Worm (Caenorhabditis elegans) whole organism, L1 larva: ENCODE measurements around the gene chc-1.

Source experiments
- C34B4.2 ChIP-seq: sonication (generic microtip); optimal IDR thresholded peaks from 2 replicates; lab custom pipeline; 2017; ENCODE audit warnings: mild to moderate bottlenecking, missing genetic modification characterization, missing compliant biosample characterization
- Y116A8C.19 ChIP-seq: sonication (generic microtip); optimal IDR thresholded peaks from 2 replicates; lab custom pipeline; 2016; ENCODE audit warnings: missing compliant biosample characterization, missing genetic modification characterization, borderline replicate concordance
- aha-1 ChIP-seq: fragments of 150-350 bp; optimal IDR thresholded peaks from 2 replicates; lab custom pipeline; 2014; ENCODE audit warnings: missing biosample characterization, missing genetic modification characterization
- aly-2 ChIP-seq: fragments of 150-350 bp; optimal IDR thresholded peaks from 2 replicates; lab custom pipeline; 2014; ENCODE audit warnings: missing biosample characterization, missing genetic modification characterization
- ama-1 ChIP-seq: fragments of 150-350 bp; optimal IDR thresholded peaks from 2 replicates; lab custom pipeline; 2014
- blmp-1 ChIP-seq: fragments of 150-350 bp; optimal IDR thresholded peaks from 2 replicates; lab custom pipeline; 2014; ENCODE audit warnings: missing biosample characterization, missing genetic modification characterization
- ceh-63 ChIP-seq: fragments of 200-800 bp; sonication (Bioruptor generic); optimal IDR thresholded peaks from 2 replicates; lab custom pipeline; 2018; ENCODE audit warnings: mild to moderate bottlenecking, missing genetic modification characterization, missing compliant biosample characterization
- ceh-88 ChIP-seq: fragments of 200-800 bp; sonication (Bioruptor generic); IDR thresholded peaks from 2 replicates; pipeline ENCODE4 v1.3.6; 2022; ENCODE audit warnings: missing genetic modification characterization, missing compliant biosample characterization
- ces-1 ChIP-seq: fragments of 150-350 bp; optimal IDR thresholded peaks from 2 replicates; lab custom pipeline; 2014; ENCODE audit warnings: missing biosample characterization, missing genetic modification reagents, missing genetic modification characterization
- dsc-1 ChIP-seq: sonication (generic microtip); optimal IDR thresholded peaks from 2 replicates; lab custom pipeline; 2016; ENCODE audit warnings: mild to moderate bottlenecking, missing genetic modification characterization, missing compliant biosample characterization
- efl-1 ChIP-seq, 4 experiments: fragments of 150-350 bp; optimal IDR thresholded peaks in 3 of 4; peaks in 1 of 4; 1 replicate in 1 of 4; 2 replicates in 3 of 4; lab custom pipeline; 2014; ENCODE audit warnings: missing biosample characterization in 2 of 4, missing genetic modification characterization in 2 of 4, missing genetic modification reagents in 2 of 4
- elt-2 ChIP-seq: sonication (generic microtip); optimal IDR thresholded peaks from 2 replicates; lab custom pipeline; 2016; ENCODE audit warnings: missing genetic modification characterization, mild to moderate bottlenecking, inconsistent platforms, missing compliant biosample characterization, missing genetic modification reagents
- fkh-4 ChIP-seq: sonication (generic microtip); optimal IDR thresholded peaks from 2 replicates; lab custom pipeline; 2016; ENCODE audit warnings: missing compliant biosample characterization, missing genetic modification characterization, borderline replicate concordance
- fkh-8 ChIP-seq: sonication (generic microtip); optimal IDR thresholded peaks from 2 replicates; lab custom pipeline; 2016; ENCODE audit warnings: mild to moderate bottlenecking, missing genetic modification characterization, missing compliant biosample characterization
- grh-1 ChIP-seq: fragments of 200-800 bp; sonication (Bioruptor generic); IDR thresholded peaks from 2 replicates; pipeline ENCODE4 v1.3.6; 2022; ENCODE audit warnings: missing genetic modification reagents, missing genetic modification characterization, missing compliant biosample characterization
- hlh-17 ChIP-seq: fragments of 200-800 bp; sonication (Bioruptor generic); optimal IDR thresholded peaks from 2 replicates; lab custom pipeline; 2018; ENCODE audit warnings: missing genetic modification characterization, mild to moderate bottlenecking, missing compliant biosample characterization, moderate library complexity, borderline replicate concordance
- hlh-4 ChIP-seq: sonication (generic microtip); optimal IDR thresholded peaks from 2 replicates; lab custom pipeline; 2016; ENCODE audit warnings: mild to moderate bottlenecking, missing genetic modification characterization, missing compliant biosample characterization
- hpl-2 ChIP-seq: fragments of 150-350 bp; optimal IDR thresholded peaks from 2 replicates; lab custom pipeline; 2014; ENCODE audit warnings: missing biosample characterization, missing genetic modification reagents, missing genetic modification characterization
- irx-1 ChIP-seq: sonication (generic microtip); optimal IDR thresholded peaks from 2 replicates; lab custom pipeline; 2016; ENCODE audit warnings: missing genetic modification characterization, missing compliant biosample characterization
- jun-1 ChIP-seq: fragments of 150-350 bp; optimal IDR thresholded peaks from 2 replicates; lab custom pipeline; 2014; ENCODE audit warnings: missing biosample characterization, missing genetic modification reagents, missing genetic modification characterization
- lin-13 ChIP-seq: fragments of 150-350 bp; optimal IDR thresholded peaks from 2 replicates; lab custom pipeline; 2014; ENCODE audit warnings: missing biosample characterization, missing genetic modification reagents, missing genetic modification characterization
- lin-14 ChIP-seq: fragments of 200-800 bp; sonication (Bioruptor generic); optimal IDR thresholded peaks from 2 replicates; lab custom pipeline; 2018; ENCODE audit warnings: mild to moderate bottlenecking, missing genetic modification characterization, moderate library complexity, missing compliant biosample characterization
- lin-15B ChIP-seq: fragments of 150-350 bp; sonication (generic microtip); optimal IDR thresholded peaks from 3 replicates; lab custom pipeline; 2014; ENCODE audit warnings: missing biosample characterization, missing genetic modification characterization
- lin-35 ChIP-seq, 2 experiments: fragments of 150-350 bp; optimal IDR thresholded peaks; 2 replicates each; lab custom pipeline; 2014; ENCODE audit warnings: missing biosample characterization in 2 of 2, missing genetic modification characterization in 2 of 2, missing genetic modification reagents in 2 of 2
- lin-39 ChIP-seq: fragments of 150-350 bp; optimal IDR thresholded peaks from 2 replicates; lab custom pipeline; 2014; ENCODE audit warnings: missing biosample characterization, missing genetic modification reagents, missing genetic modification characterization
- lir-3 ChIP-seq: sonication (generic microtip); optimal IDR thresholded peaks from 2 replicates; lab custom pipeline; 2016; ENCODE audit warnings: mild to moderate bottlenecking, missing genetic modification characterization, moderate library complexity, missing compliant biosample characterization; ENCODE audit not compliant: poor library complexity
- lsy-2 ChIP-seq, 2 experiments: fragments of 150-350 bp; optimal IDR thresholded peaks; 2 replicates each; lab custom pipeline; 2014; ENCODE audit warnings: missing biosample characterization in 2 of 2, missing genetic modification characterization in 2 of 2
- mep-1 ChIP-seq: fragments of 150-350 bp; optimal IDR thresholded peaks from 2 replicates; lab custom pipeline; 2014; ENCODE audit warnings: missing biosample characterization, missing genetic modification characterization
- nhr-11 ChIP-seq: fragments of 150-350 bp; optimal IDR thresholded peaks from 2 replicates; lab custom pipeline; 2014; ENCODE audit warnings: missing biosample characterization, missing genetic modification characterization
- nhr-20 ChIP-seq: sonication (generic microtip); optimal IDR thresholded peaks from 2 replicates; lab custom pipeline; 2016; ENCODE audit warnings: mild to moderate bottlenecking, missing genetic modification characterization, missing compliant biosample characterization
- nhr-237 ChIP-seq: fragments of 150-350 bp; optimal IDR thresholded peaks from 2 replicates; lab custom pipeline; 2014; ENCODE audit warnings: missing biosample characterization, missing genetic modification characterization
- nhr-47 ChIP-seq: sonication (generic microtip); optimal IDR thresholded peaks from 2 replicates; lab custom pipeline; 2016; ENCODE audit warnings: mild to moderate bottlenecking, missing genetic modification characterization, moderate library complexity, missing compliant biosample characterization
- nhr-71 ChIP-seq: sonication (generic microtip); optimal IDR thresholded peaks from 2 replicates; lab custom pipeline; 2016; ENCODE audit warnings: mild to moderate bottlenecking, missing genetic modification characterization, moderate library complexity, missing compliant biosample characterization
- nhr-77 ChIP-seq: fragments of 150-350 bp; optimal IDR thresholded peaks from 2 replicates; lab custom pipeline; 2014; ENCODE audit warnings: missing biosample characterization, missing genetic modification characterization
- nhr-85 ChIP-seq: sonication (generic microtip); peaks from one replicate; lab custom pipeline; 2016; ENCODE audit warnings: missing genetic modification characterization, inconsistent platforms, missing compliant biosample characterization
- nhr-90 ChIP-seq: sonication (generic microtip); optimal IDR thresholded peaks from 2 replicates; lab custom pipeline; 2016; ENCODE audit warnings: mild to moderate bottlenecking, missing genetic modification characterization, missing compliant biosample characterization; ENCODE audit not compliant: poor library complexity
- pag-3 ChIP-seq: sonication (generic microtip); optimal IDR thresholded peaks from 2 replicates; lab custom pipeline; 2017; ENCODE audit warnings: missing genetic modification characterization, mild to moderate bottlenecking, missing compliant biosample characterization, antibody characterized with exemption, borderline replicate concordance; ENCODE audit not compliant: insufficient read depth
- pax-3 ChIP-seq: fragments of 200-800 bp; sonication (Bioruptor generic); optimal IDR thresholded peaks from 2 replicates; lab custom pipeline; 2018; ENCODE audit warnings: mild to moderate bottlenecking, missing genetic modification characterization, moderate library complexity, missing compliant biosample characterization
- pqm-1 ChIP-seq: sonication (generic microtip); optimal IDR thresholded peaks from 3 replicates; lab custom pipeline; 2017; ENCODE audit warnings: missing biosample characterization, missing genetic modification characterization
- skn-1 ChIP-seq: fragments of 150-350 bp; optimal IDR thresholded peaks from 2 replicates; lab custom pipeline; 2014; ENCODE audit warnings: missing biosample characterization, missing genetic modification characterization
- snpc-4 ChIP-seq: fragments of 150-350 bp; optimal IDR thresholded peaks from 2 replicates; lab custom pipeline; 2014; ENCODE audit warnings: missing biosample characterization, missing genetic modification characterization
- snu-23 ChIP-seq: sonication (generic microtip); optimal IDR thresholded peaks from 2 replicates; lab custom pipeline; 2016; ENCODE audit warnings: missing genetic modification characterization, missing compliant biosample characterization
- sptf-1 ChIP-seq: fragments of 150-350 bp; optimal IDR thresholded peaks from 2 replicates; lab custom pipeline; 2014; ENCODE audit warnings: missing biosample characterization, missing genetic modification characterization
- sup-37 ChIP-seq: fragments of 200-800 bp; sonication (Bioruptor generic); optimal IDR thresholded peaks from 2 replicates; lab custom pipeline; 2018; ENCODE audit warnings: mild to moderate bottlenecking, missing genetic modification characterization, missing compliant biosample characterization
- swsn-7 ChIP-seq: sonication (generic microtip); optimal IDR thresholded peaks from 2 replicates; lab custom pipeline; 2016; ENCODE audit warnings: missing genetic modification characterization, missing compliant biosample characterization
- unc-130 ChIP-seq: fragments of 150-350 bp; optimal IDR thresholded peaks from 2 replicates; lab custom pipeline; 2017; ENCODE audit warnings: missing biosample characterization, missing genetic modification characterization, inconsistent platforms
- unc-30 ChIP-seq: sonication (generic microtip); optimal IDR thresholded peaks from 2 replicates; lab custom pipeline; 2017; ENCODE audit warnings: missing biosample characterization, missing genetic modification characterization
- unc-86 ChIP-seq: sonication (generic microtip); optimal IDR thresholded peaks from 2 replicates; lab custom pipeline; 2016; ENCODE audit warnings: missing genetic modification characterization, missing compliant biosample characterization
- vab-15 ChIP-seq: sonication (generic microtip); optimal IDR thresholded peaks from 2 replicates; lab custom pipeline; 2017; ENCODE audit warnings: missing genotype, mild to moderate bottlenecking, missing genetic modification characterization, missing compliant biosample characterization
- xbp-1 ChIP-seq: sonication (generic microtip); optimal IDR thresholded peaks from 2 replicates; lab custom pipeline; 2016; ENCODE audit warnings: missing genetic modification characterization, missing compliant biosample characterization

Gene chc-1

ce11 chrIII:10244013-10244412 lies 40.4 kb downstream of the chc-1 start:
- TF ChIP-seq nhr-85 (peak; percentile 56), lir-3 (tag; lab: Kevin White, UChicago) (no peak)

DNA sequence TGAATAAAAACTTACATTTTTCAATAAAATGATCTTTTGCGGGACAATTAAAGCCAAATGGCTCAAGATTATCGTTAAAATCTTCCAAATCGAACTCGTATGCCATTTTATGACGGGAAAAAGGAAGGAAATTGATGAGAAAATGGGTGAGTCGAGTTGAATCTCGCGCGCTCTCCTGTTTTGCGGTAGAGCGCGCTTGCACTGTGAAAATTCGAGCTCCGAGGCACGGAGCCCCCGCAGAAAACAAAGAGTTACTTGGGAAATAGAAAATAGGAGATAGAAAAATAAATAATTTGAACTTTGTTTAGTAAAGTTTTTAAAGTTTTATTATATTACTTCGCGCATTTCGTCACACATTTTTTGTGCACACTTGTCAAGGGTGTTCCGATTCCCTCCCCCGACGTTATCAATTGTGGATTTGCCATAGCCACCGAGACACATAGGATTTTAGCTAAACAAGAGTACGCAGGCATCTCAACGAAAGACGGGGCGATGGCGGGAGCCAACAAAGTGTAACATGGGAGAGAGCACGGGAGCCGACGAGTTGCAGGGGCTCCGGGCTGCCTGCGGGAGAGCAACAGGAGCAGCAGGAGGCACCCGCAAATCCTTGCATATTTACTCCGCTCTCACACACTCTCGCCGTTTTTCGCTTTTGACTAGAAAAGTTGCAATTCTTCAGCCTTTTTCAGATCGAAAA lies 45.0 kb downstream of the chc-1 start, which contains the start of the genes div-1 and cor-1:
div-1 (minus strand) TSS at position 119 of the 697 bp plus-strand sequence.
cor-1 (plus strand) TSS at position 671 of the 697 bp plus-strand sequence.
- TF ChIP-seq nhr-71 (tag; lab: Kevin White, UChicago) (peak; percentile 57), elt-2 (tag; lab: Kevin White, UChicago) (no peak), lin-39 (tag; lab: Kevin White, UChicago) (no peak), mep-1 (peak; percentile 16), unc-130 (tag; lab: Kevin White, UChicago) (no peak), nhr-85 (no peak), pag-3 (tag; lab: Kevin White, UChicago) (no peak), nhr-90 (tag; lab: Kevin White, UChicago) (peak; percentile 16), aly-2 (tag; lab: Kevin White, UChicago) (no peak), efl-1 (optimal IDR thresholded peaks at IDR 0.05; lab: Kevin White, UChicago) (peak; percentile 76 to 90), efl-1 (GFP tag; optimal IDR thresholded peaks at IDR 0.05 in 1 of 2; lab: Kevin White, UChicago) (peak; percentile 87 to 99), sup-37 (GFP tag; lab: Kevin White, UChicago) (no peak), unc-30 (tag; lab: Kevin White, UChicago) (no peak), fkh-8 (peak; percentile 40), Y116A8C.19 (tag; lab: Kevin White, UChicago) (no peak), hlh-17 (GFP tag; lab: Kevin White, UChicago) (no peak), ama-1 (lab: Kevin White, UChicago) (no peak), sptf-1 (tag; lab: Kevin White, UChicago) (no peak), ceh-63 (GFP tag; lab: Kevin White, UChicago) (no peak), nhr-77 (tag; lab: Kevin White, UChicago) (peak; percentile 12), dsc-1 (tag; lab: Kevin White, UChicago) (peak; percentile 40), fkh-4 (no peak), lin-13 (peak; percentile 39), snu-23 (peak; percentile 32), ces-1 (GFP tag; lab: Kevin White, UChicago) (no peak), lin-14 (peak; percentile 66), ceh-88 (GFP tag; lab: Robert Waterston, UW) (no peak), nhr-11 (tag; lab: Kevin White, UChicago) (no peak), lin-15B (tag; lab: Kevin White, UChicago) (peak; percentile 34), unc-86 (tag; lab: Kevin White, UChicago) (no peak), aha-1 (tag; lab: Kevin White, UChicago) (no peak), nhr-47 (tag; lab: Kevin White, UChicago) (peak; percentile 57), blmp-1 (no peak), C34B4.2 (tag; lab: Kevin White, UChicago) (no peak), vab-15 (tag; lab: Kevin White, UChicago) (no peak), pax-3 (tag; lab: Kevin White, UChicago) (no peak), nhr-237 (tag; lab: Kevin White, UChicago) (no peak), nhr-20 (tag; lab: Kevin White, UChicago) (peak; percentile 5), grh-1 (GFP tag; lab: Robert Waterston, UW) (no peak), irx-1 (tag; lab: Kevin White, UChicago) (no peak), jun-1 (tag; lab: Kevin White, UChicago) (no peak), xbp-1 (tag; lab: Kevin White, UChicago) (peak; percentile 40), hpl-2 (GFP tag; lab: Kevin White, UChicago) (no peak), skn-1 (peak; percentile 32), pqm-1 (no peak), lsy-2 (tag; optimal IDR thresholded peaks at IDR 0.05; lab: Kevin White, UChicago) (peak; percentile 20 to 75), snpc-4 (peak; percentile 22), swsn-7 (peak; percentile 31), hlh-4 (tag; lab: Kevin White, UChicago) (no peak), lin-35 (GFP tag; optimal IDR thresholded peaks at IDR 0.05; lab: Kevin White, UChicago) (peak; percentile 86 to 93)
